Fruit fly (Drosophila melanogaster) whole organism, larva: Measurements from ENCODE around the gene CG42727.

Experiments
- noc ChIP-seq: fragments of 200-800 bp; sonication (Bioruptor generic); optimal IDR thresholded peaks from 3 replicates; lab custom pipeline; 2019; ENCODE audit warnings: missing biosample characterization, mild to moderate bottlenecking, missing genetic modification characterization, moderate library complexity

The CG42727 gene

dm6 chr3R:15347822-15348221, at the start of gene CG42727, which contains the start of gene CG42726:
CG42727 (plus strand) TSS chr3R:15348048.
CG42726 (plus strand) TSS chr3R:15348048.
- TF ChIP-seq noc (tag; lab: Kevin White, UChicago), result no peak

dm6 chr3R:15305246-15305645, 42.6 kb upstream of the CG42727 start:
- no peak for TF ChIP-seq noc (tag; lab: Kevin White, UChicago)

- no peak for TF ChIP-seq noc (tag; lab: Kevin White, UChicago)
Measured at dm6 chr3R:15309924-15310323, 37.9 kb upstream of the CG42727 start, which contains the start of gene Tm2. Tm2 (plus strand) TSS chr3R:15310193.

- TF ChIP-seq noc (tag; lab: Kevin White, UChicago), result no peak
Measured at dm6 chr3R:15310695-15311094, 37.2 kb upstream of the CG42727 start.

- TF ChIP-seq noc (tag; lab: Kevin White, UChicago), result no peak
Measured at dm6 chr3R:15313836-15314235, 34.0 kb upstream of the CG42727 start.

dm6 chr3R:15316326-15316725, 31.5 kb upstream of the CG42727 start, which contains the start of gene CG14866:
CG14866 (plus strand) TSS chr3R:15316471.
- TF ChIP-seq noc (tag; lab: Kevin White, UChicago), result no peak

- TF ChIP-seq noc (tag; lab: Kevin White, UChicago), result peak; percentile 62
Measured at dm6 chr3R:15319912-15320746, 27.7 kb upstream of the CG42727 start, which contains the start of the genes CG6276 and CG44040. CG6276 (minus strand) TSS chr3R:15320069. CG44040 (plus strand) TSS chr3R:15320378.

- TF ChIP-seq noc (tag; lab: Kevin White, UChicago), result no peak
Measured at dm6 chr3R:15320747-15321085, 27.1 kb upstream of the CG42727 start, which contains the start of gene ear. ear (plus strand) TSS chr3R:15320756.

dm6 chr3R:15328083-15328779, 19.6 kb upstream of the CG42727 start, which contains the start of the genes CG6236 and ea:
CG6236 (minus strand) TSS chr3R:15328269.
ea (plus strand) TSS chr3R:15328729.
- no peak for TF ChIP-seq noc (tag; lab: Kevin White, UChicago)

dm6 chr3R:15330472-15330871, 17.4 kb upstream of the CG42727 start, which contains the start of gene mRpL9:
mRpL9 (plus strand) TSS chr3R:15330738.
- no peak for TF ChIP-seq noc (tag; lab: Kevin White, UChicago)

- no peak for TF ChIP-seq noc (tag; lab: Kevin White, UChicago)
Measured at dm6 chr3R:15332994-15333393, 14.9 kb upstream of the CG42727 start, which contains the start of the genes Fkbp39 and Cyfip. Fkbp39 (minus strand) TSS chr3R:15333133. Cyfip (plus strand) TSS chr3R:15333266.

dm6 chr3R:15339111-15339510, 8.7 kb upstream of the CG42727 start:
- TF ChIP-seq noc (tag; lab: Kevin White, UChicago), result no peak

- TF ChIP-seq noc (tag; lab: Kevin White, UChicago), result no peak
Measured at dm6 chr3R:15340052-15340732, 7.7 kb upstream of the CG42727 start, which contains the start of gene SerRS-m. SerRS-m (plus strand) TSS chr3R:15340667.

- TF ChIP-seq noc (tag; lab: Kevin White, UChicago), result no peak
Measured at dm6 chr3R:15342432-15342925, 5.4 kb upstream of the CG42727 start.
